Fruit fly (Drosophila melanogaster) whole organism, pupa: ENCODE data around the gene Pvf3.

Experiments used
- CG10348 ChIP-seq: fragments of 200-800 bp; sonication (Bioruptor generic); IDR thresholded peaks from 2 replicates; pipeline ENCODE4 v1.3.6; 2022; ENCODE audit warnings: missing biosample characterization, missing genetic modification characterization
- CG17806 ChIP-seq: fragments of 200-800 bp; sonication (Bioruptor generic); optimal IDR thresholded peaks from 2 replicates; lab custom pipeline; 2018; ENCODE audit warnings: missing biosample characterization, mild to moderate bottlenecking, missing genetic modification characterization, moderate library complexity
- CG32121 ChIP-seq: fragments of 200-800 bp; sonication (Bioruptor generic); IDR thresholded peaks from 2 replicates; pipeline ENCODE4 v1.3.6; 2022; ENCODE audit warnings: missing biosample characterization, missing genetic modification characterization
- CG4496 ChIP-seq: fragments of 200-800 bp; sonication (Bioruptor generic); IDR thresholded peaks from 3 replicates; pipeline ENCODE4 v1.3.6; 2022; ENCODE audit warnings: missing biosample characterization, missing genetic modification characterization
- CG8301 ChIP-seq: fragments of 200-800 bp; sonication (Bioruptor generic); optimal IDR thresholded peaks from 2 replicates; lab custom pipeline; 2018; ENCODE audit warnings: missing biosample characterization, mild to moderate bottlenecking, missing genetic modification characterization
- D1 ChIP-seq: fragments of 200-800 bp; sonication (Bioruptor generic); optimal IDR thresholded peaks from 2 replicates; lab custom pipeline; 2018; ENCODE audit warnings: missing biosample characterization, mild to moderate bottlenecking, missing genetic modification characterization, moderate library complexity
- EcR ChIP-seq: fragments of 200-800 bp; sonication (Bioruptor generic); optimal IDR thresholded peaks from 3 replicates; lab custom pipeline; 2019; ENCODE audit warnings: missing biosample characterization, missing genetic modification characterization, mild to moderate bottlenecking, moderate library complexity, missing genetic modification reagents
- Ets98B ChIP-seq: fragments of 200-800 bp; sonication (Bioruptor generic); IDR thresholded peaks from 2 replicates; pipeline ENCODE4 v1.3.6; 2022; ENCODE audit warnings: missing biosample characterization, missing genetic modification characterization
- Pif1B ChIP-seq: fragments of 200-800 bp; sonication (Bioruptor generic); optimal IDR thresholded peaks from 3 replicates; lab custom pipeline; 2016; ENCODE audit warnings: missing biosample characterization, missing genetic modification characterization
- Snoo ChIP-seq: fragments of 200-800 bp; sonication (Bioruptor generic); optimal IDR thresholded peaks from 3 replicates; lab custom pipeline; 2017; ENCODE audit warnings: missing biosample characterization, mild to moderate bottlenecking, missing genetic modification characterization, inconsistent platforms
- gl ChIP-seq: fragments of 200-800 bp; sonication (Bioruptor generic); optimal IDR thresholded peaks from 2 replicates; lab custom pipeline; 2018; ENCODE audit warnings: missing biosample characterization, mild to moderate bottlenecking, missing genetic modification characterization

DNA sequence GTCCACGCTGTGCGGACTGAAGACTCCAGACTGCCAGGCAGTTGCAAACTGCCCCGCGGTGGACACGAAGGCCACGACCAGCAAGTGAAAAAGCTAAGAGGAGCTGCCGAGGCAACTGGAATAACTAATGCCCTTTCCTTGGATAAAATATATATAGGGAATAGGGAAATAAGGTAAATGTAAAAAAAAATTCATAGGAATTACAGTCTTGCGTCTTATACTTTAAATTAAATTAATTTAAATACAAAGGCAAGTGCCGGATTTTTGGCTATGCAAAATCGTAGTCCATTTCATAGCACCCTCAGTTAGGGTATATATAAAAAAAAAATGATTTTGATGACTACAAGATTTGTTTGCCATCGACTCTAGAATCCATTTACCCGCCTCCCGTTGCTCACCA, 11.6 kb downstream of the Pvf3 start:
- peak; percentile 76 for TF ChIP-seq CG17806 (tag; lab: Kevin White, UChicago)
- peak; percentile 11 for TF ChIP-seq Snoo (tag; lab: Kevin White, UChicago)
- TF ChIP-seq CG4496, result peak; percentile 97
- TF ChIP-seq CG10348 (GFP tag; lab: Robert Waterston, UW), result peak; percentile 40; the same call in 1 of the 2 replicates
- no peak for TF ChIP-seq gl (tag; lab: Kevin White, UChicago)
- peak; percentile 81 for TF ChIP-seq CG8301 (tag; lab: Kevin White, UChicago)
- no peak for TF ChIP-seq EcR (GFP tag; lab: Kevin White, UChicago)
- TF ChIP-seq Pif1B, result peak; percentile 67
- peak; percentile 22 for TF ChIP-seq D1
- peak; percentile 81 for TF ChIP-seq CG32121 (GFP tag; lab: Robert Waterston, UW)
- peak; percentile 83 for TF ChIP-seq Ets98B (GFP tag; lab: Robert Waterston, UW)
